Worm (Caenorhabditis elegans) whole organism, midembryonic: ENCODE results near the gene pmt-2.

Experiments
- T22C8.4 ChIP-seq: fragments of 200-800 bp; sonication (Bioruptor generic); IDR thresholded peaks from 2 replicates; pipeline ENCODE4 v1.3.6; 2022; ENCODE audit warnings: missing genetic modification characterization, missing compliant biosample characterization
- cog-1 ChIP-seq: sonication (generic microtip); optimal IDR thresholded peaks from 2 replicates; lab custom pipeline; 2016; ENCODE audit warnings: missing genetic modification characterization, missing compliant biosample characterization
- flt-1 ChIP-seq: fragments of 200-800 bp; sonication (Bioruptor generic); IDR thresholded peaks from 2 replicates; pipeline ENCODE4 v1.3.6; 2022; ENCODE audit warnings: missing genetic modification characterization, missing compliant biosample characterization
- klf-2 ChIP-seq: fragments of 200-800 bp; sonication (Bioruptor generic); conservative IDR thresholded peaks from 2 replicates; pipeline ENCODE4 v1.3.6; 2022; ENCODE audit warnings: missing genetic modification reagents, missing genetic modification characterization, missing compliant biosample characterization
- med-1 ChIP-seq: sonication (generic microtip); optimal IDR thresholded peaks from 2 replicates; lab custom pipeline; 2017; ENCODE audit warnings: missing genetic modification characterization, mild to moderate bottlenecking, missing compliant biosample characterization, antibody characterized with exemption, missing genetic modification reagents; ENCODE audit not compliant: insufficient read depth
- ref-1 ChIP-seq: fragments of 200-800 bp; sonication (Bioruptor generic); conservative IDR thresholded peaks from 2 replicates; pipeline ENCODE4 v1.3.6; 2022; ENCODE audit warnings: missing genetic modification reagents, missing genetic modification characterization, missing compliant biosample characterization
- tab-1 ChIP-seq: fragments of 200-800 bp; sonication (Bioruptor generic); IDR thresholded peaks from 2 replicates; pipeline ENCODE4 v1.3.6; 2022; ENCODE audit warnings: missing genetic modification characterization, missing compliant biosample characterization
- ztf-23 ChIP-seq: fragments of 200-800 bp; sonication (Bioruptor generic); IDR thresholded peaks from 2 replicates; pipeline ENCODE4 v1.3.6; 2022; ENCODE audit warnings: missing genetic modification reagents, missing genetic modification characterization, missing compliant biosample characterization
- ztf-29 ChIP-seq: fragments of 200-800 bp; sonication (Bioruptor generic); IDR thresholded peaks from 2 replicates; pipeline ENCODE4 v1.3.6; 2022; ENCODE audit warnings: missing genetic modification reagents, missing genetic modification characterization, missing compliant biosample characterization

Gene pmt-2

ce11 chrV:4623535-4623934, 4.8 kb upstream of the pmt-2 start:
- no peak for TF ChIP-seq ztf-23
- no peak for TF ChIP-seq med-1 (GFP tag; lab: Kevin White, UChicago)
- no peak for TF ChIP-seq klf-2 (GFP tag; lab: Robert Waterston, UW)
- TF ChIP-seq T22C8.4 (GFP tag; lab: Robert Waterston, UW) = no peak
- no peak for TF ChIP-seq cog-1
- TF ChIP-seq ref-1 (GFP tag; lab: Robert Waterston, UW) = no peak
- TF ChIP-seq ztf-29 (GFP tag; lab: Robert Waterston, UW) = no peak
- no peak for TF ChIP-seq tab-1 (GFP tag; lab: Robert Waterston, UW)
- no peak for TF ChIP-seq flt-1 (GFP tag; lab: Robert Waterston, UW)

- TF ChIP-seq med-1 (GFP tag; lab: Kevin White, UChicago) (no peak), ztf-29 (GFP tag; lab: Robert Waterston, UW) (no peak), ref-1 (GFP tag; lab: Robert Waterston, UW) (no peak), tab-1 (GFP tag; lab: Robert Waterston, UW) (no peak), cog-1 (no peak), T22C8.4 (GFP tag; lab: Robert Waterston, UW) (no peak), ztf-23 (no peak), flt-1 (GFP tag; lab: Robert Waterston, UW) (no peak), klf-2 (GFP tag; lab: Robert Waterston, UW) (no peak)
Observed at ce11 chrV:4624717-4625116, 3.7 kb upstream of the pmt-2 start.

ce11 chrV:4626344-4626743, 2.0 kb upstream of the pmt-2 start:
- TF ChIP-seq ref-1 (GFP tag; lab: Robert Waterston, UW) (no peak), cog-1 (no peak), ztf-23 (no peak), klf-2 (GFP tag; lab: Robert Waterston, UW) (no peak), flt-1 (GFP tag; lab: Robert Waterston, UW) (no peak), med-1 (GFP tag; lab: Kevin White, UChicago) (no peak), tab-1 (GFP tag; lab: Robert Waterston, UW) (no peak), ztf-29 (GFP tag; lab: Robert Waterston, UW) (no peak), T22C8.4 (GFP tag; lab: Robert Waterston, UW) (no peak)

ce11 chrV:4630267-4630666, 1.9 kb downstream of the pmt-2 start:
- no peak for TF ChIP-seq ztf-23
- TF ChIP-seq T22C8.4 (GFP tag; lab: Robert Waterston, UW) = no peak
- TF ChIP-seq klf-2 (GFP tag; lab: Robert Waterston, UW) = no peak
- no peak for TF ChIP-seq cog-1
- TF ChIP-seq ztf-29 (GFP tag; lab: Robert Waterston, UW) = no peak
- TF ChIP-seq flt-1 (GFP tag; lab: Robert Waterston, UW) = no peak
- TF ChIP-seq med-1 (GFP tag; lab: Kevin White, UChicago) = no peak
- no peak for TF ChIP-seq ref-1 (GFP tag; lab: Robert Waterston, UW)
- TF ChIP-seq tab-1 (GFP tag; lab: Robert Waterston, UW) = no peak

ce11 chrV:4632808-4633207, 4.4 kb downstream of the pmt-2 start:
- peak; percentile 58; the same call in 1 of the 2 replicates for TF ChIP-seq tab-1 (GFP tag; lab: Robert Waterston, UW)

ce11 chrV:4637153-4637552, 8.8 kb downstream of the pmt-2 start:
- TF ChIP-seq cog-1 = no peak
- no peak for TF ChIP-seq med-1 (GFP tag; lab: Kevin White, UChicago)
- no peak for TF ChIP-seq T22C8.4 (GFP tag; lab: Robert Waterston, UW)
- no peak for TF ChIP-seq flt-1 (GFP tag; lab: Robert Waterston, UW)
- TF ChIP-seq klf-2 (GFP tag; lab: Robert Waterston, UW) = no peak
- no peak for TF ChIP-seq ztf-29 (GFP tag; lab: Robert Waterston, UW)
- no peak for TF ChIP-seq ztf-23
- no peak for TF ChIP-seq ref-1 (GFP tag; lab: Robert Waterston, UW)
- TF ChIP-seq tab-1 (GFP tag; lab: Robert Waterston, UW) = no peak

ce11 chrV:4640501-4641150, 12.2 kb downstream of the pmt-2 start:
- no peak for TF ChIP-seq ztf-23
- no peak for TF ChIP-seq klf-2 (GFP tag; lab: Robert Waterston, UW)
- TF ChIP-seq med-1 (GFP tag; lab: Kevin White, UChicago) = no peak
- no peak for TF ChIP-seq flt-1 (GFP tag; lab: Robert Waterston, UW)
- no peak for TF ChIP-seq ztf-29 (GFP tag; lab: Robert Waterston, UW)

ce11 chrV:4642691-4643090, 14.3 kb downstream of the pmt-2 start, which contains the start of gene soc-1:
soc-1 (plus strand) TSS chrV:4642952.
- TF ChIP-seq tab-1 (GFP tag; lab: Robert Waterston, UW) (no peak), cog-1 (no peak), med-1 (GFP tag; lab: Kevin White, UChicago) (no peak), ztf-23 (no peak), flt-1 (GFP tag; lab: Robert Waterston, UW) (no peak), klf-2 (GFP tag; lab: Robert Waterston, UW) (no peak), ref-1 (GFP tag; lab: Robert Waterston, UW) (no peak), ztf-29 (GFP tag; lab: Robert Waterston, UW) (no peak), T22C8.4 (GFP tag; lab: Robert Waterston, UW) (no peak)

- TF ChIP-seq tab-1 (GFP tag; lab: Robert Waterston, UW) (no peak), T22C8.4 (GFP tag; lab: Robert Waterston, UW) (no peak), ref-1 (GFP tag; lab: Robert Waterston, UW) (no peak), ztf-23 (no peak), cog-1 (no peak), ztf-29 (GFP tag; lab: Robert Waterston, UW) (no peak), flt-1 (GFP tag; lab: Robert Waterston, UW) (no peak)
Observed at ce11 chrV:4647279-4647819, 19.0 kb downstream of the pmt-2 start.
